Worm (Caenorhabditis elegans): Measurements from ENCODE around the gene F28F8.7.

Gene F28F8.7

DNA sequence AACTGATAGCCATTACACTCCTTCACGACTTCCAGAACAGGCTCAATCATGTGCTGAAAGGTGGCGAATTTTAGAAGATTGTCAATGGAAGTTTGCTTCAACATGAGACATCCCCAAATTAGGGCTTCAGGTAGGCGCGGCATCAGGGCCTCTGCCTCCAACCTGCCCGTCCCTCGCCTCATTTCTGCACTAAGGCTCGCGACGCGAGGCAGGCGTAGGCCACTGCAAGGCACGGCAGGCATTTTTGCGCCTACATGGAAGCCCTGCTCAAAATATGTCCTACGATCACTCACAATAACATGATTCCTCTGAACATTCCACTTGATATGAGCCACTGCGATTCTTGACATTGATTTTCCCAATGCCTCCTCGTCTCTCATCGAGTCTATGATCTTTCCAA lies 47.2 kb downstream of the F28F8.7 start:
- TF ChIP-seq F49E8.2 (tag; optimal IDR thresholded peaks at IDR 0.05; ENCODE audit: borderline replicate concordance) (no peak), dmd-8 (GFP tag; IDR thresholded peaks at IDR 0.05) (0 out of 2 replicates have a peak, but pooled peaks have one; percentile 31), D1046.2 (GFP tag; IDR thresholded peaks at IDR 0.05) (no peak), zip-2 (tag; optimal IDR thresholded peaks at IDR 0.05) (no peak), F37D6.2 (tag; optimal IDR thresholded peaks at IDR 0.05) (no peak), lin-39 (tag; optimal IDR thresholded peaks at IDR 0.05) (no peak), arid-1 (GFP tag; conservative IDR thresholded peaks at IDR 0.05) (no peak), zag-1 (tag; optimal IDR thresholded peaks at IDR 0.05) (no peak), skn-1 (tag; optimal IDR thresholded peaks at IDR 0.05) (no peak), nhr-102 (tag; optimal IDR thresholded peaks at IDR 0.05) (no peak), set-16 (GFP tag; IDR thresholded peaks at IDR 0.05) (peak; percentile 59), egl-43 (GFP tag; IDR thresholded peaks at IDR 0.05) (0 out of 2 replicates have a peak, but pooled peaks have one; percentile 18), nhr-42 (GFP tag; IDR thresholded peaks at IDR 0.05) (no peak), madf-9 (GFP tag; conservative IDR thresholded peaks at IDR 0.05) (no peak), zfp-2 (tag; optimal IDR thresholded peaks at IDR 0.05) (no peak), nhr-237 (tag; optimal IDR thresholded peaks at IDR 0.05) (no peak), unc-62 (GFP tag; optimal IDR thresholded peaks at IDR 0.05 in 1 of 2) (no peak), unc-62 (tag; optimal IDR thresholded peaks at IDR 0.05) (no peak), mep-1 (tag; optimal IDR thresholded peaks at IDR 0.05) (no peak), ztf-11 (tag; optimal IDR thresholded peaks at IDR 0.05) (no peak), daf-19 (GFP tag; conservative IDR thresholded peaks at IDR 0.05) (no peak), tag-97 (GFP tag; IDR thresholded peaks at IDR 0.05) (no peak), F26F4.8 (GFP tag; conservative IDR thresholded peaks at IDR 0.05) (no peak), dpl-1 (GFP tag; optimal IDR thresholded peaks at IDR 0.05) (no peak), lin-13 (GFP tag; optimal IDR thresholded peaks at IDR 0.05) (no peak)

DNA sequence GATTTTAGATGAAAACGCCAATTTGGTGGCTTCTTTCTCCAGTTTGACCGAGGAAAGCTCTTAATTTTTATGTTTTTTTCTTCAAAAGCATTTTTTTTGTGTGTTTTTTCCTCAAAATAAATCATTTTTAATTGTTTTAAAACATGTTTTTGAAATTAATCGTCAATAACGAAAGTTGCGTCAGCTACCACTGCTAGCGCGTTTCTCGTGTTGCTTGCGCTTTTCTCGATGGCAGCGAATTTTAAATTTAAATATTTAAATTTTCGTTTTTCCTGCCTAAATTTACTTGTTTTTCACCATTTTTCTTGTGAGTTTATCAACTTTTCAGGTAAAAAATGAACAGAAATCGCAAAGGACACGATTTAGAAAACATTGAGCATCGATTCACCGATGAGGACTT lies 52.5 kb downstream of the F28F8.7 start, which contains the start of gene prde-1:
Gene prde-1, plus strand, starts transcription at position 322 of the 400 bp plus-strand sequence.
- TF ChIP-seq saeg-2 (GFP tag; IDR thresholded peaks at IDR 0.05) (no peak), F49E8.2 (tag; optimal IDR thresholded peaks at IDR 0.05; ENCODE audit: borderline replicate concordance) (peak; percentile 50)

DNA sequence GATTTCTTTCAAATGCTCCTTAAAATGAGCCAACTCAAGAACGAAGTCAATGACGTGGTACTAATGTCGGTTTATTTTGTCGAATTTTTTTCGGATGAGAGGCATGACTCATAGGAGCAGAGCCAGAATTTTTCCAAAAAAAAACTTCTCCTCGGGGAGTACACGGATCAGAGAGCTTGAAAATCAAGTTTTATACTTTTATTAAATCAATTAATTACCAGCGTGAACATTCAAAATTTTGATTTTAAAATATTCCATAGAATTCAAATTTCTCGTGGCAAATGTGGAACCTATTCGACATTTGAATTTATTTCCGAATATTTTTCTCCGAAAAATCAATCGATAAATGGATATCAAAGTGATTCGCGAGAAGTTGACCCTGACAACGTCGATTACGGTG lies 54.1 kb downstream of the F28F8.7 start, which contains the start of gene F21A3.4:
Gene F21A3.4, plus strand, starts transcription at position 301 of the 400 bp plus-strand sequence.
- TF ChIP-seq snpc-1.2 (GFP tag; IDR thresholded peaks at IDR 0.05) (no peak), aly-2 (tag; optimal IDR thresholded peaks at IDR 0.05) (no peak), pha-4 (GFP tag; IDR thresholded peaks at IDR 0.05) (no peak), pha-4 (tag; optimal IDR thresholded peaks at IDR 0.05) (no peak), nhr-6 (tag; optimal IDR thresholded peaks at IDR 0.05) (no peak), ceh-62 (tag; optimal IDR thresholded peaks at IDR 0.05) (no peak), mep-1 (tag; optimal IDR thresholded peaks at IDR 0.05) (no peak), arid-1 (GFP tag; conservative IDR thresholded peaks at IDR 0.05) (no peak), egl-27 (tag; optimal IDR thresholded peaks at IDR 0.05) (no peak), lin-15B (tag; optimal IDR thresholded peaks at IDR 0.05) (no peak), saeg-2 (GFP tag; IDR thresholded peaks at IDR 0.05) (no peak), php-3 (GFP tag; IDR thresholded peaks at IDR 0.05) (no peak), rbr-2 (tag; optimal IDR thresholded peaks at IDR 0.05) (no peak), pqm-1 (tag; optimal IDR thresholded peaks at IDR 0.05) (no peak), ceh-20 (GFP tag; IDR thresholded peaks at IDR 0.05) (no peak), spr-1 (tag; optimal IDR thresholded peaks at IDR 0.05) (no peak), duxl-1 (tag; optimal IDR thresholded peaks at IDR 0.05; ENCODE audit: poor library complexity) (no peak), nhr-42 (GFP tag; IDR thresholded peaks at IDR 0.05) (no peak), dmd-6 (GFP tag; IDR thresholded peaks at IDR 0.05) (no peak), daf-12 (tag; optimal IDR thresholded peaks at IDR 0.05) (no peak), ctbp-1 (GFP tag; IDR thresholded peaks at IDR 0.05) (no peak)
